Fruit fly (Drosophila melanogaster) whole organism, embryonic: ENCODE data around the gene CG10943.
A peak's percentile ranks its signal among the peaks of the same experiment; 100 is the strongest.

Experiments
- Aef1 ChIP-seq: fragments of 200-800 bp; sonication (Bioruptor generic); IDR thresholded peaks from 3 replicates; pipeline ENCODE4 v1.3.6; 2022; ENCODE audit warnings: missing biosample characterization, missing genetic modification characterization
- Atf6 ChIP-seq: fragments of 200-800 bp; sonication (Bioruptor generic); IDR thresholded peaks from 2 replicates; pipeline ENCODE4 v1.3.6; 2022; ENCODE audit warnings: missing biosample characterization, missing genetic modification characterization
- Awh ChIP-seq: fragments of 200-800 bp; sonication (Bioruptor generic); IDR thresholded peaks from 2 replicates; pipeline ENCODE4, ENCODE4 v1.3.6; 2022; ENCODE audit warnings: missing biosample characterization, missing genetic modification characterization
- CG10209 ChIP-seq: fragments of 200-800 bp; sonication (Bioruptor generic); optimal IDR thresholded peaks from 3 replicates; lab custom pipeline; 2017; ENCODE audit warnings: missing biosample characterization, mild to moderate bottlenecking, missing genetic modification characterization, missing genetic modification reagents
- CG12104 ChIP-seq: fragments of 200-800 bp; sonication (Bioruptor generic); optimal IDR thresholded peaks from 3 replicates; lab custom pipeline; 2016; ENCODE audit warnings: missing biosample characterization, missing genetic modification characterization
- CG12769 ChIP-seq: fragments of 200-800 bp; sonication (Bioruptor generic); optimal IDR thresholded peaks from 2 replicates; lab custom pipeline; 2019; ENCODE audit warnings: missing biosample characterization, mild to moderate bottlenecking, missing genetic modification characterization, moderate library complexity
- CG18619 ChIP-seq: fragments of 200-800 bp; sonication (Bioruptor generic); optimal IDR thresholded peaks from 3 replicates; lab custom pipeline; 2017; ENCODE audit warnings: missing biosample characterization, mild to moderate bottlenecking, missing genetic modification characterization
- CG2120 ChIP-seq: fragments of 200-800 bp; sonication (Bioruptor generic); optimal IDR thresholded peaks from 3 replicates; lab custom pipeline; 2016; ENCODE audit warnings: missing biosample characterization, missing genetic modification characterization
- CG2678 ChIP-seq: fragments of 200-800 bp; sonication (Bioruptor generic); optimal IDR thresholded peaks from 3 replicates; lab custom pipeline; 2019; ENCODE audit warnings: missing biosample characterization, mild to moderate bottlenecking, missing genetic modification characterization, moderate library complexity
- CG4404 ChIP-seq: fragments of 200-800 bp; sonication (Bioruptor generic); IDR thresholded peaks from 2 replicates; pipeline ENCODE4 v1.3.6; 2022; ENCODE audit warnings: missing biosample characterization, missing genetic modification characterization
- CG6272 ChIP-seq: fragments of 200-800 bp; sonication (Bioruptor generic); IDR thresholded peaks from 2 replicates; pipeline ENCODE4 v1.3.6; 2022; ENCODE audit warnings: missing biosample characterization, missing genetic modification characterization
- CG8281 ChIP-seq: fragments of 200-800 bp; sonication (Bioruptor generic); optimal IDR thresholded peaks from 2 replicates; lab custom pipeline; 2018; ENCODE audit warnings: missing biosample characterization, mild to moderate bottlenecking, missing genetic modification characterization, moderate library complexity
- CG8290 ChIP-seq, 3 experiments: fragments of 200-800 bp; sonication (Bioruptor generic); optimal IDR thresholded peaks; 2 replicates each; lab custom pipeline; 2016 to 2019; ENCODE audit warnings: missing biosample characterization in 3 of 3, missing genetic modification characterization in 3 of 3, mild to moderate bottlenecking in 2 of 3, moderate library complexity in 1 of 3
- CoRest ChIP-seq: fragments of 200-800 bp; sonication (Bioruptor generic); optimal IDR thresholded peaks from 3 replicates; lab custom pipeline; 2018; ENCODE audit warnings: missing biosample characterization, mild to moderate bottlenecking, missing genetic modification characterization, moderate library complexity
- Dek ChIP-seq: fragments of 200-800 bp; sonication (Bioruptor generic); optimal IDR thresholded peaks from 3 replicates; lab custom pipeline; 2019; ENCODE audit warnings: missing biosample characterization, mild to moderate bottlenecking, missing genetic modification characterization, moderate library complexity
- Ets65A ChIP-seq: fragments of 200-800 bp; sonication (Bioruptor generic); peaks from one replicate; lab custom pipeline; 2016; ENCODE audit warnings: missing biosample characterization, missing genetic modification characterization
- Fer2 ChIP-seq: fragments of 200-800 bp; sonication (Bioruptor generic); optimal IDR thresholded peaks from 2 replicates; lab custom pipeline; 2018; ENCODE audit warnings: missing biosample characterization, mild to moderate bottlenecking, missing genetic modification characterization, moderate library complexity
- Fer3 ChIP-seq: fragments of 200-800 bp; sonication (Bioruptor generic); optimal IDR thresholded peaks from 2 replicates; lab custom pipeline; 2018; ENCODE audit warnings: missing biosample characterization, mild to moderate bottlenecking, missing genetic modification characterization, moderate library complexity
- GATAe ChIP-seq: fragments of 200-800 bp; sonication (Bioruptor generic); conservative IDR thresholded peaks from 2 replicates; pipeline ENCODE4 v1.3.6; 2022; ENCODE audit warnings: missing biosample characterization, missing genetic modification characterization
- Hand ChIP-seq: fragments of 200-800 bp; sonication (Bioruptor generic); optimal IDR thresholded peaks from 2 replicates; lab custom pipeline; 2017; ENCODE audit warnings: mild to moderate bottlenecking, missing biosample characterization, missing genetic modification reagents, missing genetic modification characterization
- Hmr ChIP-seq: fragments of 200-800 bp; sonication (Bioruptor generic); optimal IDR thresholded peaks from 3 replicates; lab custom pipeline; 2017; ENCODE audit warnings: mild to moderate bottlenecking, missing biosample characterization, missing genetic modification reagents, missing genetic modification characterization
- Jarid2 ChIP-seq: fragments of 200-800 bp; sonication (Bioruptor generic); optimal IDR thresholded peaks from 3 replicates; lab custom pipeline; 2017; ENCODE audit warnings: mild to moderate bottlenecking, missing biosample characterization, missing genetic modification reagents, missing genetic modification characterization
- Med ChIP-seq: fragments of 200-800 bp; sonication (Bioruptor generic); peaks from one replicate; lab custom pipeline; 2016; ENCODE audit warnings: missing biosample characterization, missing genetic modification characterization, mild to moderate bottlenecking, inconsistent platforms, moderate library complexity
- Meics ChIP-seq: fragments of 200-800 bp; sonication (Bioruptor generic); optimal IDR thresholded peaks from 2 replicates; lab custom pipeline; 2017; ENCODE audit warnings: missing biosample characterization, mild to moderate bottlenecking, missing genetic modification characterization
- NFAT ChIP-seq: fragments of 200-800 bp; sonication (Bioruptor generic); IDR thresholded peaks from 2 replicates; pipeline ENCODE4 v1.3.6; 2022; ENCODE audit warnings: missing biosample characterization, missing genetic modification characterization
- Nf-YB ChIP-seq: fragments of 200-800 bp; sonication (Bioruptor generic); optimal IDR thresholded peaks from 3 replicates; lab custom pipeline; 2019; ENCODE audit warnings: missing biosample characterization, mild to moderate bottlenecking, missing genetic modification characterization, moderate library complexity
- Rfx ChIP-seq: fragments of 200-800 bp; sonication (Bioruptor generic); IDR thresholded peaks from 2 replicates; pipeline ENCODE4 v1.3.6; 2022; ENCODE audit warnings: missing biosample characterization, missing genetic modification characterization
- TFAM ChIP-seq: fragments of 200-800 bp; sonication (Bioruptor generic); optimal IDR thresholded peaks from 2 replicates; lab custom pipeline; 2017; ENCODE audit warnings: missing biosample characterization, missing genetic modification characterization, inconsistent platforms
- YL-1 ChIP-seq: fragments of 200-800 bp; sonication (Bioruptor generic); optimal IDR thresholded peaks from 3 replicates; lab custom pipeline; 2017; ENCODE audit warnings: missing biosample characterization, mild to moderate bottlenecking, missing genetic modification characterization
- bcd ChIP-seq: fragments of 200-800 bp; sonication (Bioruptor generic); optimal IDR thresholded peaks from 2 replicates; lab custom pipeline; 2017; ENCODE audit warnings: missing biosample characterization, mild to moderate bottlenecking, missing genetic modification characterization
- caup ChIP-seq: fragments of 200-800 bp; sonication (Bioruptor generic); optimal IDR thresholded peaks from 3 replicates; lab custom pipeline; 2017; ENCODE audit warnings: missing biosample characterization, mild to moderate bottlenecking, missing genetic modification characterization, moderate library complexity; ENCODE audit not compliant: severe bottlenecking
- cg ChIP-seq: fragments of 200-800 bp; sonication (Bioruptor generic); optimal IDR thresholded peaks from 3 replicates; lab custom pipeline; 2019; ENCODE audit warnings: missing biosample characterization, mild to moderate bottlenecking, missing genetic modification characterization, moderate library complexity
- ci ChIP-seq: fragments of 200-800 bp; sonication (Bioruptor generic); IDR thresholded peaks from 3 replicates; pipeline ENCODE4 v1.3.6; 2022; ENCODE audit warnings: missing biosample characterization, missing genetic modification characterization
- dysf ChIP-seq: fragments of 200-800 bp; sonication (Bioruptor generic); IDR thresholded peaks from 3 replicates; pipeline ENCODE4 v1.3.6; 2022; ENCODE audit warnings: missing biosample characterization, missing genetic modification characterization
- eyg ChIP-seq: fragments of 200-800 bp; sonication (Bioruptor generic); optimal IDR thresholded peaks from 3 replicates; lab custom pipeline; 2016; ENCODE audit warnings: missing biosample characterization, missing genetic modification characterization
- gem ChIP-seq: fragments of 200-800 bp; sonication (Bioruptor generic); optimal IDR thresholded peaks from 2 replicates; lab custom pipeline; 2019; ENCODE audit warnings: missing biosample characterization, mild to moderate bottlenecking, missing genetic modification characterization, moderate library complexity
- kah ChIP-seq: fragments of 200-800 bp; sonication (Bioruptor generic); optimal IDR thresholded peaks from 2 replicates; lab custom pipeline; 2018; ENCODE audit warnings: missing biosample characterization, mild to moderate bottlenecking, missing genetic modification characterization
- ken ChIP-seq: fragments of 200-800 bp; sonication (Bioruptor generic); IDR thresholded peaks from 3 replicates; pipeline ENCODE4 v1.3.6; 2022; ENCODE audit warnings: missing biosample characterization, missing genetic modification characterization
- lilli ChIP-seq: fragments of 200-800 bp; sonication (Bioruptor generic); optimal IDR thresholded peaks from 3 replicates; lab custom pipeline; 2016; ENCODE audit warnings: missing biosample characterization, missing genetic modification characterization
- lola ChIP-seq, 3 experiments: fragments of >200 bp in 2 of 3; fragments of 200-800 bp in 1 of 3; sonication (Bioruptor generic) in 1 of 3; optimal IDR thresholded peaks; 2 replicates each; lab custom pipeline; 2017 to 2019; ENCODE audit warnings: missing biosample characterization in 3 of 3, missing genetic modification characterization in 3 of 3, mild to moderate bottlenecking in 1 of 3, moderate library complexity in 1 of 3
- nau ChIP-seq: fragments of 200-800 bp; sonication (Bioruptor generic); optimal IDR thresholded peaks from 3 replicates; lab custom pipeline; 2017; ENCODE audit warnings: missing biosample characterization, mild to moderate bottlenecking, missing genetic modification characterization, missing genetic modification reagents
- nmo ChIP-seq: fragments of 200-800 bp; sonication (Bioruptor generic); optimal IDR thresholded peaks from 2 replicates; lab custom pipeline; 2018; ENCODE audit warnings: missing biosample characterization, mild to moderate bottlenecking, missing genetic modification characterization, moderate library complexity
- pan ChIP-seq, 4 experiments: fragments of >200 bp in 3 of 4; fragments of 200-800 bp in 1 of 4; sonication (Bioruptor generic) in 1 of 4; optimal IDR thresholded peaks in 3 of 4; IDR thresholded peaks in 1 of 4; 2 replicates each; pipeline versions ENCODE4 v1.3.6 to Lab custom; 2017 to 2022; ENCODE audit warnings: missing biosample characterization in 2 of 4, missing genetic modification characterization in 2 of 4, mixed read lengths in 1 of 4
- pho ChIP-seq: fragments of 200-800 bp; sonication (Bioruptor generic); optimal IDR thresholded peaks from 2 replicates; lab custom pipeline; 2016; ENCODE audit warnings: missing biosample characterization, missing genetic modification characterization
- sd ChIP-seq: fragments of 200-800 bp; sonication (Bioruptor generic); optimal IDR thresholded peaks from 3 replicates; lab custom pipeline; 2018; ENCODE audit warnings: missing biosample characterization, mild to moderate bottlenecking, missing genetic modification characterization, moderate library complexity
- sens ChIP-seq: fragments of 200-800 bp; sonication (Bioruptor generic); peaks from one replicate; lab custom pipeline; 2016; ENCODE audit warnings: missing biosample characterization, missing genetic modification characterization
- wek ChIP-seq: fragments of 200-800 bp; sonication (Bioruptor generic); optimal IDR thresholded peaks from 3 replicates; lab custom pipeline; 2018; ENCODE audit warnings: missing biosample characterization, mild to moderate bottlenecking, missing genetic modification characterization, moderate library complexity
- zfh1 ChIP-seq: fragments of 200-800 bp; sonication (Bioruptor generic); IDR thresholded peaks from 3 replicates; pipeline ENCODE4 v1.3.6; 2022; ENCODE audit warnings: missing biosample characterization, missing genetic modification characterization

Gene CG10943

DNA sequence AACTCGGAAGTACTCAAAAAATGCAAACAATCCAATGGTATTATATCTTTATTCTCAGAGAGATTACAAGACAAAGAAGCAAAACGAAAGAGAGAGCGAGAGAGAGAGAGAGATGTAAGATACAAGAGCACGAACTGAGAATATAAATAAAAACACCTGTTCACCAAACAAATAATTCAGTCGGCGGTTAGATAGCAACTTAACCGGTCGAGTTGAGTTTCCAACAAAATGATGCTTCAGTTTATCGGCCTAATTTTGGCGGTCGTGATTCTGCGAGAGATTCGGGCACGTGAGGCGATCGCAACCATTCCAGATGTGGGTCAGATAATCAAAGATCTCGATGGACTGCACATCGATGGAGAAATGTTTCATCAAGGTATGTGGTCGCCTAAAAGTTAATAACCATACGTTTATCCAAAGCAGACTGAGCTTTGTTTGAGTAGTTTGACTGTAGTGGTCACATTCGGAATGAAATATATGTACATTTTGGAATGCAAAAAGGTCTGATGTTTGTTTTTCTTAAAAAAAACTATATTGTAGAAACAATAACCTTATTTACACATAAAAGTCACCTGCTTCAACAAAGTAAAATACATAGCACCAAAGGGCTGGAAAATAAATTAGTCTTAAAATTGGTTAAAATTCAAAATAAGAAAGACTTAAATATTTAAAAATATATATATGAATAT is 29.9 kb upstream of the CG10943 start, which contains the start of gene CG14118:
TSS of gene CG14118 (plus strand) at position 174 of the 689 bp plus-strand sequence.
- TF ChIP-seq Hmr (peak; percentile 8), CG12769 (tag; lab: Kevin White, UChicago) (peak; percentile 68), YL-1 (GFP tag; lab: Kevin White, UChicago) (no peak), gem (tag; lab: Kevin White, UChicago) (peak; percentile 40), Med (GFP tag; lab: Kevin White, UChicago) (peak; percentile 68), CG18619 (peak; percentile 13), Meics (GFP tag; lab: Kevin White, UChicago) (no peak), CG4404 (GFP tag; lab: Robert Waterston, UW) (no peak), Fer2 (tag; lab: Kevin White, UChicago) (no peak), CoRest (tag; lab: Kevin White, UChicago) (peak; percentile 29), pho (GFP tag; lab: Kevin White, UChicago) (peak; percentile 26), Hand (no peak), CG2120 (peak; percentile 24), bcd (GFP tag; lab: Kevin White, UChicago) (no peak), CG12104 (no peak), eyg (GFP tag; lab: Kevin White, UChicago) (no peak), Fer3 (peak; percentile 34), kah (GFP tag; lab: Kevin White, UChicago) (peak; percentile 87), CG8281 (peak; percentile 10), CG10209 (GFP tag; lab: Kevin White, UChicago) (peak; percentile 53), NFAT (GFP tag; lab: Robert Waterston, UW) (no peak), sd (peak; percentile 38), TFAM (GFP tag; lab: Kevin White, UChicago) (no peak), caup (peak; percentile 21), CG8290 (GFP tag; optimal IDR thresholded peaks at IDR 0.05; lab: Kevin White, UChicago) (no peak), CG8290 (tag; optimal IDR thresholded peaks at IDR 0.05; lab: Kevin White, UChicago) (no peak), pan (optimal IDR thresholded peaks at IDR 0.05; lab: Kevin White, UChicago) (no peak), pan (GFP tag; optimal IDR thresholded peaks at IDR 0.05 in 1 of 2, IDR thresholded peaks at IDR 0.05 in 1 of 2) (peak in 1 of 2 experiments; percentile 18), Rfx (peak; percentile 37), Ets65A (GFP tag; lab: Kevin White, UChicago) (peak; percentile 63), lola (GFP tag; optimal IDR thresholded peaks at IDR 0.05; lab: Kevin White, UChicago) (no peak), dysf (GFP tag; lab: Robert Waterston, UW) (peak; percentile 10; the same call in 1 of the 3 replicates), wek (GFP tag; lab: Kevin White, UChicago) (no peak), CG6272 (GFP tag; lab: Robert Waterston, UW) (no peak), ci (GFP tag; lab: Robert Waterston, UW) (peak; percentile 40; the same call in 1 of the 3 replicates), Awh (peak; percentile 54; the same call in 1 of the 2 replicates), Nf-YB (GFP tag; lab: Kevin White, UChicago) (no peak), sens (GFP tag; lab: Kevin White, UChicago) (peak; percentile 68), cg (GFP tag; lab: Kevin White, UChicago) (peak; percentile 23), CG2678 (tag; lab: Kevin White, UChicago) (peak; percentile 45), Aef1 (GFP tag; lab: Robert Waterston, UW) (no peak), nmo (no peak), Atf6 (GFP tag; lab: Robert Waterston, UW) (peak; percentile 56), nau (GFP tag; lab: Kevin White, UChicago) (peak; percentile 6), Dek (tag; lab: Kevin White, UChicago) (peak; percentile 6), Jarid2 (GFP tag; lab: Kevin White, UChicago) (peak; percentile 36), lilli (GFP tag; lab: Kevin White, UChicago) (no peak), ken (no peak), GATAe (GFP tag; lab: Robert Waterston, UW) (no peak), zfh1 (GFP tag; lab: Robert Waterston, UW) (0 out of 3 replicates have a peak, but pooled peaks have one; percentile 32)
